Fruit fly (Drosophila melanogaster): ENCODE measurements around the gene CG14708.

CG14708 gene

dm6 chr3R:11553845-11554244, at the start of gene CG14708:
TSS of gene CG14708 (plus strand) at chr3R:11554145.
- TF ChIP-seq CG9948 (tag; optimal IDR thresholded peaks at IDR 0.05) (no peak), CG14655 (GFP tag; optimal IDR thresholded peaks at IDR 0.05) (no peak), CG8159 (tag; optimal IDR thresholded peaks at IDR 0.05) (no peak), CG4496 (GFP tag; IDR thresholded peaks at IDR 0.05) (no peak), gl (tag; optimal IDR thresholded peaks at IDR 0.05) (no peak), fd96Ca (GFP tag; IDR thresholded peaks at IDR 0.05) (no peak), CG10348 (GFP tag; IDR thresholded peaks at IDR 0.05) (no peak), CG8301 (tag; optimal IDR thresholded peaks at IDR 0.05) (no peak), Pif1B (GFP tag; optimal IDR thresholded peaks at IDR 0.05) (no peak), Ets98B (GFP tag; IDR thresholded peaks at IDR 0.05) (no peak), CG13204 (GFP tag; optimal IDR thresholded peaks at IDR 0.05) (no peak), CG34367 (tag; optimal IDR thresholded peaks at IDR 0.05) (no peak), EcR (GFP tag; optimal IDR thresholded peaks at IDR 0.05) (no peak), Snoo (tag; optimal IDR thresholded peaks at IDR 0.05) (no peak)

dm6 chr3R:11531893-11532292, 22.1 kb upstream of the CG14708 start:
- TF ChIP-seq D1 (tag; optimal IDR thresholded peaks at IDR 0.05): no peak
- no peak for TF ChIP-seq CG14655 (GFP tag; optimal IDR thresholded peaks at IDR 0.05)
- no peak for TF ChIP-seq CG8301 (tag; optimal IDR thresholded peaks at IDR 0.05)
- no peak for TF ChIP-seq CG4496 (GFP tag; IDR thresholded peaks at IDR 0.05)
- no peak for TF ChIP-seq Ets98B (GFP tag; IDR thresholded peaks at IDR 0.05)
- no peak for TF ChIP-seq CG17806 (tag; optimal IDR thresholded peaks at IDR 0.05)
- TF ChIP-seq CG10348 (GFP tag; IDR thresholded peaks at IDR 0.05): no peak
- no peak for TF ChIP-seq CG8159 (tag; optimal IDR thresholded peaks at IDR 0.05)
- TF ChIP-seq CG34367 (tag; optimal IDR thresholded peaks at IDR 0.05): no peak
- TF ChIP-seq CG15710 (tag; optimal IDR thresholded peaks at IDR 0.05): no peak

dm6 chr3R:11542899-11543619, 10.9 kb upstream of the CG14708 start, which contains the start of gene dpr4:
TSS of gene dpr4 (minus strand) at chr3R:11542949.
- TF ChIP-seq CG13204 (GFP tag; optimal IDR thresholded peaks at IDR 0.05) (no peak), gl (tag; optimal IDR thresholded peaks at IDR 0.05) (no peak), CG4496 (GFP tag; IDR thresholded peaks at IDR 0.05) (no peak), CG17806 (tag; optimal IDR thresholded peaks at IDR 0.05) (no peak), Pif1B (GFP tag; optimal IDR thresholded peaks at IDR 0.05) (no peak), CG34367 (tag; optimal IDR thresholded peaks at IDR 0.05) (no peak), CG32121 (GFP tag; IDR thresholded peaks at IDR 0.05) (no peak), CG15710 (tag; optimal IDR thresholded peaks at IDR 0.05) (no peak), rn (GFP tag; IDR thresholded peaks at IDR 0.05) (no peak), EcR (GFP tag; optimal IDR thresholded peaks at IDR 0.05) (no peak)

dm6 chr3R:11544150-11544549, 9.8 kb upstream of the CG14708 start:
- no peak for TF ChIP-seq CG17806 (tag; optimal IDR thresholded peaks at IDR 0.05)
- no peak for TF ChIP-seq CG4496 (GFP tag; IDR thresholded peaks at IDR 0.05)
- TF ChIP-seq CG15710 (tag; optimal IDR thresholded peaks at IDR 0.05): no peak
- TF ChIP-seq CG12605 (GFP tag; IDR thresholded peaks at IDR 0.05): no peak
- TF ChIP-seq CG8159 (tag; optimal IDR thresholded peaks at IDR 0.05): no peak
- TF ChIP-seq Snoo (tag; optimal IDR thresholded peaks at IDR 0.05): no peak
- TF ChIP-seq Ets98B (GFP tag; IDR thresholded peaks at IDR 0.05): no peak
- TF ChIP-seq CG9948 (tag; optimal IDR thresholded peaks at IDR 0.05): no peak
- TF ChIP-seq CG32121 (GFP tag; IDR thresholded peaks at IDR 0.05): no peak
- no peak for TF ChIP-seq Pif1A (GFP tag; optimal IDR thresholded peaks at IDR 0.05)
- TF ChIP-seq CG34367 (tag; optimal IDR thresholded peaks at IDR 0.05): no peak
- no peak for TF ChIP-seq CG13204 (GFP tag; optimal IDR thresholded peaks at IDR 0.05)
- TF ChIP-seq rn (GFP tag; IDR thresholded peaks at IDR 0.05): no peak
- no peak for TF ChIP-seq fd96Ca (GFP tag; IDR thresholded peaks at IDR 0.05)

dm6 chr3R:11551071-11551470, 2.9 kb upstream of the CG14708 start:
- TF ChIP-seq CG8159 (tag; optimal IDR thresholded peaks at IDR 0.05) (no peak), CG13204 (GFP tag; optimal IDR thresholded peaks at IDR 0.05) (no peak), CG4496 (GFP tag; IDR thresholded peaks at IDR 0.05) (no peak), CG14655 (GFP tag; optimal IDR thresholded peaks at IDR 0.05) (no peak), CG9948 (tag; optimal IDR thresholded peaks at IDR 0.05) (no peak), CG34367 (tag; optimal IDR thresholded peaks at IDR 0.05) (no peak)

- TF ChIP-seq CG15710 (tag; optimal IDR thresholded peaks at IDR 0.05) (no peak), CG10348 (GFP tag; IDR thresholded peaks at IDR 0.05) (no peak), CG9948 (tag; optimal IDR thresholded peaks at IDR 0.05) (no peak), EcR (GFP tag; optimal IDR thresholded peaks at IDR 0.05) (no peak), gl (tag; optimal IDR thresholded peaks at IDR 0.05) (no peak), CG34367 (tag; optimal IDR thresholded peaks at IDR 0.05) (no peak), CG13204 (GFP tag; optimal IDR thresholded peaks at IDR 0.05) (no peak), Pif1B (GFP tag; optimal IDR thresholded peaks at IDR 0.05) (no peak), Snoo (tag; optimal IDR thresholded peaks at IDR 0.05) (no peak), CG17806 (tag; optimal IDR thresholded peaks at IDR 0.05) (no peak), D1 (tag; optimal IDR thresholded peaks at IDR 0.05) (no peak), rn (GFP tag; IDR thresholded peaks at IDR 0.05) (no peak), CG4496 (GFP tag; IDR thresholded peaks at IDR 0.05) (no peak)
These were observed 1.0 kb downstream of the CG14708 start for dm6 chr3R:11554982-11555381.

Data from whole organism, pupa.